Fruit fly (Drosophila melanogaster): ENCODE data around the gene CG34132.

DNA sequence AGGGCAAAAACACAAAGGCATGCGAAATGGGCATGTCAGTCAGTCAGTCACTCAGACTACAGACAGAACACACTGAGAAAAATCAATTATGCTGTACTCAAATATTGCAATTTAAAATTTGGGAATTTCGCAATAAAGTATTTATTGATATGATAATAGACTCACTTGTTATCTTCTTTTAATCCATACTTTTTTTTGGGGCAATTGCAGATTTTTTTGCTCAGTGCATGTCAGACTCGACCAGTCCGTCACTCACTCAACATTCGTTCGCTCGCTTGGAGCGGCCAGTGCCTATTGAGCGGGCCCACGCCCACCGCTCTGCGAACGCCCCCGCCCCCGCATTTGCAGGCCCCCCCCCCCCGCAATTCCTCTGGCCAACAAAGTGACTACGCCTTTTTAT lies 31.1 kb downstream of the CG34132 start:
- TF ChIP-seq Sin3A (optimal IDR thresholded peaks at IDR 0.05) (no peak), Myc (optimal IDR thresholded peaks at IDR 0.05) (no peak), ttk (optimal IDR thresholded peaks at IDR 0.05) (no peak), psq (optimal IDR thresholded peaks at IDR 0.05) (no peak), h (optimal IDR thresholded peaks at IDR 0.05) (no peak)
